Worm (Caenorhabditis elegans) whole organism, L4/young adult: Measurements from ENCODE around the gene rsa-2.

ENCODE experiments used
- W03F9.2 ChIP-seq: fragments of 150-350 bp; optimal IDR thresholded peaks from 2 replicates; lab custom pipeline; 2014; ENCODE audit warnings: missing biosample characterization, missing genetic modification characterization
- him-1 ChIP-seq: sonication (generic microtip); optimal IDR thresholded peaks from 2 replicates; lab custom pipeline; 2016; ENCODE audit warnings: missing genotype, missing genetic modification reagents, missing genetic modification characterization, missing compliant biosample characterization

ce11 chrIII:11093489-11093888 is 30.2 kb downstream of the rsa-2 start:
- no peak for TF ChIP-seq him-1 (tag; lab: Kevin White, UChicago)
- TF ChIP-seq W03F9.2 = no peak
